Worm (Caenorhabditis elegans) whole organism, young adult: ENCODE results near the gene sym-4.

Experiments
- B0035.1 ChIP-seq: sonication (generic microtip); optimal IDR thresholded peaks from 2 replicates; lab custom pipeline; 2016; ENCODE audit warnings: missing genetic modification characterization, mild to moderate bottlenecking, missing compliant biosample characterization, missing genotype, missing genetic modification reagents
- F10E7.11 ChIP-seq: sonication (generic microtip); optimal IDR thresholded peaks from 2 replicates; lab custom pipeline; 2017; ENCODE audit warnings: mild to moderate bottlenecking, missing genetic modification characterization, moderate library complexity, missing compliant biosample characterization
- F37B4.10 ChIP-seq: fragments of 200-800 bp; sonication (Bioruptor generic); IDR thresholded peaks from 2 replicates; pipeline ENCODE4 v1.3.6; 2022; ENCODE audit warnings: missing genetic modification characterization, missing compliant biosample characterization
- F39B2.1 ChIP-seq: fragments of 200-800 bp; sonication (Bioruptor generic); IDR thresholded peaks from 2 replicates; pipeline ENCODE4 v1.3.6; 2022; ENCODE audit warnings: missing genetic modification reagents, missing genetic modification characterization, missing compliant biosample characterization
- F49E8.2 ChIP-seq: sonication (generic microtip); optimal IDR thresholded peaks from 3 replicates; lab custom pipeline; 2017; ENCODE audit warnings: missing genetic modification characterization, mild to moderate bottlenecking, missing compliant biosample characterization, antibody characterized with exemption, moderate library complexity; ENCODE audit not compliant: insufficient read depth
- F57C9.4 ChIP-seq: sonication (generic microtip); optimal IDR thresholded peaks from 2 replicates; lab custom pipeline; 2017; ENCODE audit warnings: mild to moderate bottlenecking, missing genetic modification characterization, missing compliant biosample characterization
- Y53G8AR.9 ChIP-seq: fragments of 200-800 bp; sonication (Bioruptor generic); conservative IDR thresholded peaks from 2 replicates; pipeline ENCODE4 v1.3.6; 2022; ENCODE audit warnings: missing genetic modification reagents, missing genetic modification characterization, missing compliant biosample characterization
- Y95B8A.8 ChIP-seq: fragments of 200-800 bp; sonication (Bioruptor generic); IDR thresholded peaks from 2 replicates; pipeline ENCODE4 v1.3.6; 2022; ENCODE audit warnings: missing genetic modification reagents, missing genetic modification characterization, missing compliant biosample characterization
- aptf-3 ChIP-seq: fragments of 200-800 bp; sonication (Bioruptor generic); IDR thresholded peaks from 2 replicates; pipeline ENCODE4 v1.3.6; 2022; ENCODE audit warnings: missing genetic modification characterization, missing compliant biosample characterization
- bed-1 ChIP-seq: fragments of 200-800 bp; sonication (Bioruptor generic); IDR thresholded peaks from 2 replicates; pipeline ENCODE4 v1.3.6; 2022; ENCODE audit warnings: missing genetic modification reagents, missing genetic modification characterization, missing compliant biosample characterization
- lin-35 ChIP-seq, 3 experiments: fragments of 150-350 bp in 2 of 3; sonication (generic microtip) in 1 of 3; optimal IDR thresholded peaks; 2 replicates each; lab custom pipeline; 2014 to 2018; ENCODE audit warnings: missing biosample characterization in 3 of 3, missing genetic modification characterization in 3 of 3, missing genetic modification reagents in 3 of 3
- nhr-27 ChIP-seq: fragments of 200-800 bp; sonication (Bioruptor generic); optimal IDR thresholded peaks from 2 replicates; lab custom pipeline; 2018; ENCODE audit warnings: mild to moderate bottlenecking, missing genetic modification characterization, moderate library complexity, missing compliant biosample characterization
- pha-4 ChIP-seq: fragments of 150-350 bp; sonication (generic microtip); optimal IDR thresholded peaks from 2 replicates; lab custom pipeline; 2014; ENCODE audit warnings: missing biosample characterization, missing genetic modification reagents, missing genetic modification characterization
- ztf-25 ChIP-seq: fragments of 200-800 bp; sonication (Bioruptor generic); IDR thresholded peaks from 2 replicates; pipeline ENCODE4 v1.3.6; 2022; ENCODE audit warnings: missing genetic modification reagents, missing genetic modification characterization, missing compliant biosample characterization

DNA sequence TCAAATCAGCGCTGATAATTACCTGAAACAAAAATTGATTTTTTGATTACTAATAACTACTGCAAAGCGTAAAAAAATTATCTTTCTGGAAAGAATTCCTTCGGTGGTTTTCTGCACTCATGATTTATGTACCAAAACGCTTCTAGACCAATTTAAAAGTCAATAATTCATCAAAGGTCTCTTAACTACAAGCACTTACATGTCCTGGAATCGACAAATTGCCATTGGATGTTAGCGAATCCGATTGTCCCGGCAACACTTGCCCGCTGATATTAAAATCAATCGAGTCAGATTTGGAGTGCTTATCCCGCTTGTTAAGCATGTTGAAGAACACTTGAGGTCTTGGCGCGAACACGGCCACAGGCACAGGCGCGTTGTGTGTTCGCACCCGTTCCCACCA is 4.3 kb downstream of the sym-4 start:
- TF ChIP-seq B0035.1 (tag; lab: Kevin White, UChicago) (no peak), F49E8.2 (tag; lab: Kevin White, UChicago) (no peak), nhr-27 (tag; lab: Kevin White, UChicago) (no peak), lin-35 (GFP tag; optimal IDR thresholded peaks at IDR 0.05; lab: Kevin White, UChicago) (no peak), Y95B8A.8 (no peak), ztf-25 (GFP tag; lab: Robert Waterston, UW) (no peak), pha-4 (no peak), bed-1 (GFP tag; lab: Robert Waterston, UW) (no peak), aptf-3 (GFP tag; lab: Robert Waterston, UW) (no peak), F37B4.10 (GFP tag; lab: Robert Waterston, UW) (no peak), F57C9.4 (tag; lab: Kevin White, UChicago) (no peak), F10E7.11 (tag; lab: Kevin White, UChicago) (no peak), F39B2.1 (no peak), Y53G8AR.9 (GFP tag; lab: Robert Waterston, UW) (no peak)
